Fruit fly (Drosophila melanogaster) whole organism, prepupa: Measurements from ENCODE around the gene CG11656.

Experiments
- Blimp-1 ChIP-seq: fragments of 200-800 bp; sonication (Bioruptor generic); optimal IDR thresholded peaks from 3 replicates; lab custom pipeline; 2017; ENCODE audit warnings: missing biosample characterization, missing genetic modification characterization, mild to moderate bottlenecking, moderate library complexity, missing genetic modification reagents
- CG11294 ChIP-seq: fragments of 200-800 bp; sonication (Bioruptor generic); IDR thresholded peaks from 2 replicates; pipeline ENCODE4 v1.3.6; 2022; ENCODE audit warnings: missing biosample characterization, missing genetic modification characterization
- CG11762 ChIP-seq: fragments of 200-800 bp; sonication (Bioruptor generic); optimal IDR thresholded peaks from 3 replicates; lab custom pipeline; 2016; ENCODE audit warnings: missing biosample characterization, missing genetic modification characterization; ENCODE audit not compliant: insufficient read depth
- CG11902 ChIP-seq: fragments of 200-800 bp; sonication (Bioruptor generic); optimal IDR thresholded peaks from 3 replicates; lab custom pipeline; 2016; ENCODE audit warnings: missing biosample characterization, missing genetic modification characterization
- CG15336 ChIP-seq: fragments of 200-800 bp; sonication (Bioruptor generic); IDR thresholded peaks from 2 replicates; pipeline ENCODE4 v1.3.6; 2022; ENCODE audit warnings: missing biosample characterization, missing genetic modification characterization
- CG1621 ChIP-seq: fragments of 200-800 bp; sonication (Bioruptor generic); optimal IDR thresholded peaks from 3 replicates; lab custom pipeline; 2018; ENCODE audit warnings: missing biosample characterization, mild to moderate bottlenecking, missing genetic modification characterization
- CG16779 ChIP-seq: fragments of 200-800 bp; sonication (Bioruptor generic); optimal IDR thresholded peaks from 3 replicates; lab custom pipeline; 2017; ENCODE audit warnings: missing biosample characterization, mild to moderate bottlenecking, missing genetic modification characterization
- CG3032 ChIP-seq: fragments of 200-800 bp; optimal IDR thresholded peaks from 2 replicates; lab custom pipeline; 2019; ENCODE audit warnings: missing biosample characterization, mild to moderate bottlenecking, missing genetic modification characterization, moderate library complexity
- CG31627 ChIP-seq: fragments of 200-800 bp; sonication (Bioruptor generic); optimal IDR thresholded peaks from 3 replicates; lab custom pipeline; 2016; ENCODE audit warnings: missing biosample characterization, missing genetic modification characterization
- CG34406 ChIP-seq: fragments of 200-800 bp; sonication (Bioruptor generic); optimal IDR thresholded peaks from 3 replicates; lab custom pipeline; 2016; ENCODE audit warnings: missing biosample characterization, missing genetic modification characterization
- CG3919 ChIP-seq: fragments of 200-800 bp; sonication (Bioruptor generic); optimal IDR thresholded peaks from 3 replicates; lab custom pipeline; 2016; ENCODE audit warnings: missing biosample characterization, missing genetic modification characterization
- CG4318 ChIP-seq: fragments of 200-800 bp; sonication (Bioruptor generic); optimal IDR thresholded peaks from 3 replicates; lab custom pipeline; 2017; ENCODE audit warnings: missing biosample characterization, mild to moderate bottlenecking, missing genetic modification characterization
- CG6163 ChIP-seq: fragments of 200-800 bp; sonication (Bioruptor generic); IDR thresholded peaks from 3 replicates; pipeline ENCODE4 v1.3.6; 2022; ENCODE audit warnings: missing biosample characterization, missing genetic modification characterization
- CG6276 ChIP-seq: fragments of 200-800 bp; sonication (Bioruptor generic); optimal IDR thresholded peaks from 2 replicates; lab custom pipeline; 2017; ENCODE audit warnings: missing biosample characterization, mild to moderate bottlenecking, missing genetic modification characterization
- CG6792 ChIP-seq: fragments of 200-800 bp; sonication (Bioruptor generic); optimal IDR thresholded peaks from 3 replicates; lab custom pipeline; 2016; ENCODE audit warnings: missing biosample characterization, missing genetic modification characterization
- CG6808 ChIP-seq: fragments of 200-800 bp; sonication (Bioruptor generic); optimal IDR thresholded peaks from 3 replicates; lab custom pipeline; 2017; ENCODE audit warnings: missing biosample characterization, missing genetic modification characterization, mild to moderate bottlenecking, moderate library complexity, missing genetic modification reagents
- CG7368 ChIP-seq: fragments of 200-800 bp; sonication (Bioruptor generic); optimal IDR thresholded peaks from 3 replicates; lab custom pipeline; 2016; ENCODE audit warnings: missing biosample characterization, missing genetic modification characterization
- CG8119 ChIP-seq: fragments of 200-800 bp; sonication (Bioruptor generic); IDR thresholded peaks from 3 replicates; pipeline ENCODE4 v1.3.6; 2022; ENCODE audit warnings: missing biosample characterization, missing genetic modification characterization
- CG8632 ChIP-seq: fragments of 200-800 bp; sonication (Bioruptor generic); optimal IDR thresholded peaks from 3 replicates; lab custom pipeline; 2016; ENCODE audit warnings: missing biosample characterization, missing genetic modification characterization
- CG9139 ChIP-seq: fragments of 200-800 bp; sonication (Bioruptor generic); optimal IDR thresholded peaks from 3 replicates; lab custom pipeline; 2017; ENCODE audit warnings: missing biosample characterization, mild to moderate bottlenecking, missing genetic modification characterization
- Eip75B ChIP-seq: fragments of 200-800 bp; sonication (Bioruptor generic); optimal IDR thresholded peaks from 3 replicates; lab custom pipeline; 2016; ENCODE audit warnings: missing biosample characterization, missing genetic modification characterization
- Eip78C ChIP-seq: fragments of 200-800 bp; sonication (Bioruptor generic); peaks from one replicate; lab custom pipeline; 2016; ENCODE audit warnings: missing biosample characterization, missing genetic modification characterization
- Ets21C ChIP-seq: fragments of 200-800 bp; sonication (Bioruptor generic); optimal IDR thresholded peaks from 3 replicates; lab custom pipeline; 2016; ENCODE audit warnings: missing biosample characterization, missing genetic modification characterization
- Gug ChIP-seq: fragments of 200-800 bp; sonication (Bioruptor generic); IDR thresholded peaks from 2 replicates; pipeline ENCODE4 v1.3.6; 2022; ENCODE audit warnings: missing biosample characterization, missing genetic modification characterization
- Hr4 ChIP-seq: fragments of 200-800 bp; sonication (Bioruptor generic); optimal IDR thresholded peaks from 3 replicates; lab custom pipeline; 2016; ENCODE audit warnings: missing biosample characterization, missing genetic modification characterization
- Lpt ChIP-seq: fragments of 200-800 bp; sonication (Bioruptor generic); optimal IDR thresholded peaks from 3 replicates; lab custom pipeline; 2016; ENCODE audit warnings: missing biosample characterization, missing genetic modification characterization
- Met ChIP-seq: fragments of 200-800 bp; sonication (Bioruptor generic); optimal IDR thresholded peaks from 3 replicates; lab custom pipeline; 2016; ENCODE audit warnings: missing biosample characterization, missing genetic modification characterization
- OdsH ChIP-seq: fragments of 200-800 bp; sonication (Bioruptor generic); optimal IDR thresholded peaks from 3 replicates; lab custom pipeline; 2016; ENCODE audit warnings: missing biosample characterization, missing genetic modification characterization
- Sox102F ChIP-seq: fragments of 200-800 bp; sonication (Bioruptor generic); optimal IDR thresholded peaks from 2 replicates; lab custom pipeline; 2016; ENCODE audit warnings: missing biosample characterization, mild to moderate bottlenecking, missing genetic modification characterization
- Sox14 ChIP-seq: fragments of 200-800 bp; sonication (Bioruptor generic); optimal IDR thresholded peaks from 3 replicates; lab custom pipeline; 2016; ENCODE audit warnings: missing biosample characterization, missing genetic modification characterization
- achi ChIP-seq: fragments of 200-800 bp; sonication (Bioruptor generic); optimal IDR thresholded peaks from 3 replicates; lab custom pipeline; 2016; ENCODE audit warnings: missing biosample characterization, missing genetic modification characterization
- cyc ChIP-seq: fragments of 200-800 bp; sonication (Bioruptor generic); optimal IDR thresholded peaks from 3 replicates; lab custom pipeline; 2016; ENCODE audit warnings: missing biosample characterization, missing genetic modification characterization
- dac ChIP-seq: fragments of 200-800 bp; sonication (Bioruptor generic); optimal IDR thresholded peaks from 2 replicates; lab custom pipeline; 2017; ENCODE audit warnings: missing biosample characterization, mild to moderate bottlenecking, missing genetic modification characterization
- dsx ChIP-seq: fragments of 200-800 bp; optimal IDR thresholded peaks from 3 replicates; lab custom pipeline; 2019; ENCODE audit warnings: missing biosample characterization, mild to moderate bottlenecking, missing genetic modification characterization, moderate library complexity; ENCODE audit not compliant: poor library complexity, severe bottlenecking
- eg ChIP-seq: fragments of 200-800 bp; sonication (Bioruptor generic); IDR thresholded peaks from 3 replicates; pipeline ENCODE4 v1.3.6; 2022; ENCODE audit warnings: missing biosample characterization, missing genetic modification characterization
- esn ChIP-seq: fragments of 200-800 bp; sonication (Bioruptor generic); optimal IDR thresholded peaks from 2 replicates; lab custom pipeline; 2016; ENCODE audit warnings: missing biosample characterization, mild to moderate bottlenecking, missing genetic modification characterization, moderate library complexity
- fd59A ChIP-seq: fragments of 200-800 bp; sonication (Bioruptor generic); optimal IDR thresholded peaks from 2 replicates; lab custom pipeline; 2017; ENCODE audit warnings: missing biosample characterization, mild to moderate bottlenecking, missing genetic modification characterization, missing genetic modification reagents
- fd85E ChIP-seq: fragments of 200-800 bp; sonication (Bioruptor generic); optimal IDR thresholded peaks from 3 replicates; lab custom pipeline; 2016; ENCODE audit warnings: missing biosample characterization, missing genetic modification characterization
- fkh ChIP-seq: fragments of 200-800 bp; sonication (Bioruptor generic); optimal IDR thresholded peaks from 3 replicates; lab custom pipeline; 2017; ENCODE audit warnings: missing biosample characterization, mild to moderate bottlenecking, missing genetic modification characterization, moderate library complexity
- lz ChIP-seq: fragments of 200-800 bp; sonication (Bioruptor generic); optimal IDR thresholded peaks from 3 replicates; lab custom pipeline; 2016; ENCODE audit warnings: missing biosample characterization, missing genetic modification characterization
- net ChIP-seq: fragments of 200-800 bp; sonication (Bioruptor generic); optimal IDR thresholded peaks from 3 replicates; lab custom pipeline; 2016; ENCODE audit warnings: missing biosample characterization, missing genetic modification characterization
- ss ChIP-seq, 2 experiments: fragments of 200-800 bp; sonication (Bioruptor generic); optimal IDR thresholded peaks; 2 replicates in 1 of 2; 3 replicates in 1 of 2; lab custom pipeline; 2017 to 2018; ENCODE audit warnings: mild to moderate bottlenecking in 2 of 2, missing biosample characterization in 2 of 2, missing genetic modification characterization in 2 of 2, moderate library complexity in 1 of 2
- svp ChIP-seq: fragments of 200-800 bp; sonication (Bioruptor generic); peaks from one replicate; lab custom pipeline; 2016; ENCODE audit warnings: missing biosample characterization, missing genetic modification characterization
- topi ChIP-seq: fragments of 200-800 bp; sonication (Bioruptor generic); optimal IDR thresholded peaks from 3 replicates; lab custom pipeline; 2016; ENCODE audit warnings: missing biosample characterization, missing genetic modification characterization
- vri ChIP-seq: fragments of 200-800 bp; sonication (Bioruptor generic); optimal IDR thresholded peaks from 3 replicates; lab custom pipeline; 2016; ENCODE audit warnings: missing biosample characterization, mild to moderate bottlenecking, missing genetic modification characterization

CG11656 gene

dm6 chr3R:13043857-13044256 lies 34.2 kb downstream of the CG11656 start, which contains the start of gene CG45122:
TSS of gene CG45122 (plus strand) at chr3R:13044157.
- TF ChIP-seq lz, result no peak
- no peak for TF ChIP-seq CG34406 (GFP tag; lab: Kevin White, UChicago)
- no peak for TF ChIP-seq CG9139 (GFP tag; lab: Kevin White, UChicago)
- TF ChIP-seq eg, result no peak
- TF ChIP-seq Eip78C (GFP tag; lab: Kevin White, UChicago), result no peak
- TF ChIP-seq CG4318 (GFP tag; lab: Kevin White, UChicago), result no peak
- no peak for TF ChIP-seq dac
- TF ChIP-seq CG16779, result no peak
- TF ChIP-seq CG6276 (GFP tag; lab: Kevin White, UChicago), result no peak
- TF ChIP-seq CG6792, result no peak
- TF ChIP-seq CG7368 (GFP tag; lab: Kevin White, UChicago), result no peak
- no peak for TF ChIP-seq CG1621
- TF ChIP-seq CG11294 (GFP tag; lab: Robert Waterston, UW), result no peak
- TF ChIP-seq Eip75B, result no peak
- TF ChIP-seq fd85E, result no peak
- no peak for TF ChIP-seq CG8632 (GFP tag; lab: Kevin White, UChicago)
- TF ChIP-seq CG6808, result no peak

DNA sequence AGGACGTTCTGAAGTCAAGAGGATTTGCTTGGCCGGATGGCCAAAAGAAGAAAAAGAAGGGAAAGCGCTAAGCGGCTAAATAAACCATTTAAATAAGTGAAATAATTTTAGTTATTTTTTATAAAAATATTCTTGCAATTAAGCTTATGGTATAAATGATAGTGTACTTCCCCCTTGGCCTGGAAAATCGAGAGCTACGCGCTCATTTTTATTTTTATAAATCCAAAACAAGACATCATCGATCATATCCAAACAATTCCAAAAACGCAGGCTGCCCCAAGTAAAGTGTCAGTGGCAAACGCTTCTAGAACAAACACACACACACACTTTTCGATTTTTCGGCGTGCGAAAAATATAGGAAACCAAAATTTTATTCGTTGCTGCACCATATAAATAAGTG lies 34.8 kb downstream of the CG11656 start, which contains the start of gene Hsc70-2:
TSS of gene Hsc70-2 (plus strand) at position 301 of the 400 bp plus-strand sequence.
- TF ChIP-seq CG11762 (GFP tag; lab: Kevin White, UChicago) (no peak), CG6163 (no peak), Ets21C (GFP tag; lab: Kevin White, UChicago) (no peak), fd59A (no peak), Gug (no peak), CG6276 (GFP tag; lab: Kevin White, UChicago) (no peak), vri (GFP tag; lab: Kevin White, UChicago) (no peak), svp (no peak), eg (no peak), Met (GFP tag; lab: Kevin White, UChicago) (no peak), Sox14 (GFP tag; lab: Kevin White, UChicago) (no peak), achi (GFP tag; lab: Kevin White, UChicago) (no peak), CG6808 (no peak), OdsH (GFP tag; lab: Kevin White, UChicago) (no peak), cyc (GFP tag; lab: Kevin White, UChicago) (no peak), Blimp-1 (GFP tag; lab: Kevin White, UChicago) (no peak), ss (GFP tag; optimal IDR thresholded peaks at IDR 0.05; lab: Kevin White, UChicago) (no peak), Eip75B (no peak), CG11902 (GFP tag; lab: Kevin White, UChicago) (no peak), Lpt (GFP tag; lab: Kevin White, UChicago) (no peak)
- TF ChIP-seq, all 60 proteins: peak for 0

dm6 chr3R:13047431-13047830 lies 37.7 kb downstream of the CG11656 start, which contains the start of gene CG31157:
TSS of gene CG31157 (plus strand) at chr3R:13047731.
- TF ChIP-seq CG4318 (GFP tag; lab: Kevin White, UChicago) (no peak), achi (GFP tag; lab: Kevin White, UChicago) (no peak)

DNA sequence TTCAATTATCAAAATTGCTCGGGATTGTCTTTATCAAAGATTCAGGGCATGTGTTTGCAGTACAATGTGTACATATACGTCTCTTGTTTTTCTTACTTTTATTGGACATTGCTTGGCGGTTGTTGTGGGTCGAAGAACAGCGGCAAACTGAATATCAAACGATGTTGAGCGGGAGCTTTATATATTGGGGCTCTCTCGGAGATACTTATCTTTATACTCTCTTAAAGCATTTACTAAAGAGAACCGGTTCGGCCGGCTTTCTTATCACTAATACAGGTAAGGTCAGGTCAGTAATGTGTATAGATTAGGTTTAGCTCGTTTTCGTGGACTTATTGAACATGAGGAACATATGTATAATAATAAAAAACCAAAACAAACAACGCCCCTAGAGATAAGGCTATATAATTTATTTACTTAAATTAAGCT lies 41.6 kb downstream of the CG11656 start, which contains the start of gene CG7966:
TSS of gene CG7966 (minus strand) at position 156 of the 426 bp plus-strand sequence.
- TF ChIP-seq cyc (GFP tag; lab: Kevin White, UChicago) (no peak), ss (GFP tag; optimal IDR thresholded peaks at IDR 0.05; lab: Kevin White, UChicago) (peak in 1 of 2 experiments; percentile 47), dsx (peak; percentile 96), CG31627 (GFP tag; lab: Kevin White, UChicago) (no peak), fd85E (no peak), CG6276 (GFP tag; lab: Kevin White, UChicago) (no peak), net (peak; percentile 31), dac (no peak), CG9139 (GFP tag; lab: Kevin White, UChicago) (peak; percentile 52), CG8119 (0 out of 3 replicates have a peak, but pooled peaks have one; percentile 51), Hr4 (no peak), Blimp-1 (GFP tag; lab: Kevin White, UChicago) (no peak), svp (peak; percentile 95), Eip75B (peak; percentile 58), CG3032 (peak; percentile 23), esn (peak; percentile 49), topi (GFP tag; lab: Kevin White, UChicago) (peak; percentile 13), vri (GFP tag; lab: Kevin White, UChicago) (peak; percentile 92), Sox102F (peak; percentile 67), CG1621 (peak; percentile 25), Eip78C (GFP tag; lab: Kevin White, UChicago) (peak; percentile 86), fkh (GFP tag; lab: Kevin White, UChicago) (peak; percentile 100), CG3919 (GFP tag; lab: Kevin White, UChicago) (peak; percentile 53), CG15336 (GFP tag; lab: Robert Waterston, UW) (peak; percentile 55; the same call in 1 of the 2 replicates), Lpt (GFP tag; lab: Kevin White, UChicago) (peak; percentile 42)
